Fruit fly (Drosophila melanogaster) whole organism, adult: ENCODE measurements around the gene Grx1.

Experiments
- CG11617 ChIP-seq: fragments of 200-800 bp; sonication (Bioruptor generic); optimal IDR thresholded peaks from 2 replicates; lab custom pipeline; 2017; ENCODE audit warnings: mild to moderate bottlenecking, missing biosample characterization, missing genetic modification reagents, missing genetic modification characterization
- CG12768 ChIP-seq: fragments of 200-800 bp; sonication (Bioruptor generic); optimal IDR thresholded peaks from 2 replicates; lab custom pipeline; 2017; ENCODE audit warnings: missing biosample characterization, missing genetic modification characterization, mild to moderate bottlenecking, moderate library complexity, missing genetic modification reagents
- CG5204 ChIP-seq: fragments of 200-800 bp; sonication (Bioruptor generic); optimal IDR thresholded peaks from 2 replicates; lab custom pipeline; 2016; ENCODE audit warnings: missing biosample characterization, missing genetic modification characterization
- CG7045 ChIP-seq: fragments of 200-800 bp; sonication (Bioruptor generic); optimal IDR thresholded peaks from 2 replicates; lab custom pipeline; 2017; ENCODE audit warnings: missing biosample characterization, mild to moderate bottlenecking, missing genetic modification characterization
- Crg-1 ChIP-seq: fragments of 200-800 bp; sonication (Bioruptor generic); optimal IDR thresholded peaks from 2 replicates; lab custom pipeline; 2016; ENCODE audit warnings: missing biosample characterization, missing genetic modification characterization
- Hr96 ChIP-seq: fragments of 200-800 bp; sonication (Bioruptor generic); optimal IDR thresholded peaks from 2 replicates; lab custom pipeline; 2016; ENCODE audit warnings: missing biosample characterization, missing genetic modification characterization
- bab1 ChIP-seq: fragments of 200-800 bp; sonication (Bioruptor generic); optimal IDR thresholded peaks from 3 replicates; lab custom pipeline; 2019; ENCODE audit warnings: missing biosample characterization, mild to moderate bottlenecking, missing genetic modification characterization, moderate library complexity
- kay ChIP-seq: fragments of 200-800 bp; sonication (Bioruptor generic); peaks from one replicate; lab custom pipeline; 2016; ENCODE audit warnings: missing biosample characterization, missing genetic modification characterization, borderline replicate concordance
- ovo ChIP-seq: fragments of 200-800 bp; sonication (Bioruptor generic); optimal IDR thresholded peaks from 2 replicates; lab custom pipeline; 2016; ENCODE audit warnings: missing biosample characterization, missing genetic modification characterization

DNA sequence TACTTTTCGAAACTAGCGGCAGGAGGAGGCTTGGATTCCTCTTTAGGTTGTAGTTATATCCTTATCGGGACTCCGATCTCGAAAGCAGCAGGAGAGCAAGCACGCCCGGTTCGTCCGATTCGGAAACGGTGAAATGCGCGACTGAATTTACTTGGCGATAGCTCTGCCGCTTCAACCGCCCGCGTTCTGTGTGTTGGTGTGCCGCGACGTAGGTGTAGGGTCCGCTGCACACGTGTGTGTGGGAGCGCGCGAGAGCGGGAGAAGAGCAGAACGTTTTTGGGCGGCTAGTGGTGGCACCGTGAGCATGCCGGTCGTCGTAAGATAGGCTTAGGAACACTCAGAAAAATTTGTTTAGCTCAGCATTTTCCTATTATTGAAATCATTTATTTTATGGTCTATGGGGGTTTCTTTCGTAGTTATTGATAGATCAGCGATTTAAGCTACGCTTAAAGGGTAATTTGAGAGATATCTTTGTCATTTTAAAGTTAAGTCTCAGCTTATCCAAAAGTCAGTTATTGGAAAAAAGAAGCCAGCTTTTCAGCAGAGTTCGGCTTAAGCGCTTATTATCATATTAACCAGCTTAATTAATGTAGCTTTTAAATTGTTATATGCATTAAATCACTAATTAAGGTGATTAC, 28.5 kb upstream of the Grx1 start:
- peak; percentile 51 for TF ChIP-seq bab1 (GFP tag; lab: Kevin White, UChicago)
- TF ChIP-seq CG12768 (GFP tag; lab: Kevin White, UChicago), result peak; percentile 69
- TF ChIP-seq Hr96, result no peak
- peak; percentile 23 for TF ChIP-seq CG11617
- TF ChIP-seq CG5204 (GFP tag; lab: Kevin White, UChicago), result peak; percentile 6
- no peak for TF ChIP-seq kay (GFP tag; lab: Kevin White, UChicago)
- peak; percentile 30 for TF ChIP-seq Crg-1 (GFP tag; lab: Kevin White, UChicago)
- TF ChIP-seq CG7045 (GFP tag; lab: Kevin White, UChicago), result no peak
- TF ChIP-seq ovo (GFP tag; lab: Kevin White, UChicago), result peak; percentile 4
